Worm (Caenorhabditis elegans): ENCODE measurements around the gene C47D2.1.

DNA sequence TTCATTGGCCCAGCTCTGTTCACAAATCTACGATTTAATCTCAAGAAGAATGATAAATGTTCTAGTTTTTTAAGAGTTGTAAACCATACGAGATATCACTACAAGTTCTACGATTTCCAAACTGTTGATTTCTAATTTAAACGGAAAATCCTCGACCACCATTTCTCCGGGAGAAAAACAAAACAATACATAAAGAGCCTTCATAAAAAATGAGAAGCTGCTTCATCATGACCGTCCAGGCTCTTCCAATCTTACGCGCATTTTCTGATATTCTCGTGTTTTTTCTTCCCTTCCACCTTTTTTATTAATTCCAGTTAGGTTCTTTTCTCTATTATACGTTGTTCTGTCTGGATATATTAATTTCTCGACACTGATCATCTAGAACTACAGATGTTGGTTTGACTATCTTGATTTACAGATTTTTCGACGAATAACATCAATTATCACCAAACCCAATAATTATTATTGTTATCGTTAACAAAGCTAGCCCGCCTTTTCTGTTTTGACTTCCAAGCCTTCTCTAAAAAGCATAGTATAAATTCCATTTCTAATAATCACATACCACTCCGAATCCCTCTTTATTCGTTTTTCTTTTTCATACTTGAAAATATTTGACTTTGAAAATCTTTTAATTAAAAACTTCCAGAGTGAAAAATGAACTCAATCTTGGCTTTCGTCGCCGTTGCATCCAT is at the start of gene C47D2.1:
- TF ChIP-seq spr-3 (GFP tag; optimal IDR thresholded peaks at IDR 0.05) (no peak), rbr-2 (tag; optimal IDR thresholded peaks at IDR 0.05) (no peak), snpc-4 (tag; optimal IDR thresholded peaks at IDR 0.05) (no peak), nhr-237 (tag; optimal IDR thresholded peaks at IDR 0.05) (no peak), fkh-10 (GFP tag; optimal IDR thresholded peaks at IDR 0.05) (no peak), mes-2 (tag; optimal IDR thresholded peaks at IDR 0.05; ENCODE audit: poor library complexity, severe bottlenecking) (no peak), ces-1 (GFP tag; optimal IDR thresholded peaks at IDR 0.05) (no peak), Y75B8A.6 (GFP tag; IDR thresholded peaks at IDR 0.05) (no peak), T26A8.4 (GFP tag; IDR thresholded peaks at IDR 0.05) (no peak)
